Fruit fly (Drosophila melanogaster): ENCODE results near the gene CG31156.

Gene CG31156

DNA sequence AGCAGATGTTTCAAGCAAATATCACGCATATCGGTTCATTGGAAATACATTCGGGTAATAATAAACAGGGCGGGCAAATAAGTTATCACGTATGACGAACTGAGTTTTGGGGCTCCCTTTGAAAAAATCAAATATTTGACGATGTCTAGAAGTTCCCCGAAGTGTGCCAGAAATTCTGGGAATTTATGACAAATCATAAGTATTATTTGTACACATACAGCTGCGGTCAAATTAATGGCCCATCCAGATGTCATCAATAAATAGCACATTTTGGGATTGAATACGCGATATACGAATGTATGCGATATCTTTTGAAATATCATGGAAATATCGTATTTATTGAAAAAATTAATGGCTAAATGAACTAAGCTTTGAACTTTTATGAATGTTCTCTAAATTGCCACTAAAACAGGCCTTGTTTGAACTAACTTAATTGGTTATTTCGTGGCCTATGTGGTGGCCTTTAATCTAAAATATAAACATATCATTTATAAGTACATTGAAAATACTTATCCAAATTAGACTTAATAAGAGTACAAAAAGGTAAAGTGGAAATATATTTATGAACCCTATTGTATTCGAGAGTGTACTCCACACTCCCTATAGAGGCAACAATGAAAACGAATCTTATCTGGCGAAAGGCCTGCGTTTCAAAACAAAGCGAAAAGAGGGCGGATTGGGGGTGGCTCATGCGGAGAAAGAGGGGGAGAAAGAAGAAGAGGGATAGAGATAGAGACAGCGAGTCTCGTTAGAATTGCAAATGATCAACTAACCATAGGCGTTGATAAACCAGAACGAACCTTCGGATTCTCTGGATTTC lies 12.3 kb upstream of the CG31156 start (continued):
- TF ChIP-seq CG7357 (GFP tag; IDR thresholded peaks at IDR 0.05): no peak
- TF ChIP-seq CrebB (tag; optimal IDR thresholded peaks at IDR 0.05): no peak
- no peak for TF ChIP-seq HLH54F (GFP tag; optimal IDR thresholded peaks at IDR 0.05)
- no peak for TF ChIP-seq Dip3 (GFP tag; optimal IDR thresholded peaks at IDR 0.05)
- TF ChIP-seq Tbp (GFP tag; optimal IDR thresholded peaks at IDR 0.05): no peak
- no peak for TF ChIP-seq zf30C (GFP tag; optimal IDR thresholded peaks at IDR 0.05)
- peak; percentile 24 for TF ChIP-seq CG10209 (GFP tag; optimal IDR thresholded peaks at IDR 0.05)
- no peak for TF ChIP-seq tup (GFP tag; optimal IDR thresholded peaks at IDR 0.05)
- TF ChIP-seq crol (GFP tag; IDR thresholded peaks at IDR 0.05): peak; percentile 70
- TF ChIP-seq tx (GFP tag; optimal IDR thresholded peaks at IDR 0.05): no peak
- TF ChIP-seq CG11723 (GFP tag; optimal IDR thresholded peaks at IDR 0.05): peak; percentile 8
- TF ChIP-seq Oaz (GFP tag; IDR thresholded peaks at IDR 0.05): no peak
- peak; percentile 32 for TF ChIP-seq nau (GFP tag; optimal IDR thresholded peaks at IDR 0.05)
- peak; percentile 24 for TF ChIP-seq CG16863 (GFP tag; optimal IDR thresholded peaks at IDR 0.05)
- TF ChIP-seq mirr (GFP tag; optimal IDR thresholded peaks at IDR 0.05): no peak
- TF ChIP-seq Adf1 (GFP tag; IDR thresholded peaks at IDR 0.05): no peak
- peak; percentile 32 for TF ChIP-seq CG4424 (GFP tag; optimal IDR thresholded peaks at IDR 0.05)
- TF ChIP-seq ro (GFP tag; IDR thresholded peaks at IDR 0.05): no peak
- TF ChIP-seq CG12236 (GFP tag; optimal IDR thresholded peaks at IDR 0.05): no peak
- TF ChIP-seq abd-A (tag; optimal IDR thresholded peaks at IDR 0.05): no peak
- no peak for TF ChIP-seq CG17802 (tag; optimal IDR thresholded peaks at IDR 0.05)
- TF ChIP-seq br (optimal IDR thresholded peaks at IDR 0.05): no peak
- TF ChIP-seq sob (GFP tag; IDR thresholded peaks at IDR 0.05): no peak
- TF ChIP-seq chn (GFP tag; optimal IDR thresholded peaks at IDR 0.05): no peak
- peak; percentile 54 for TF ChIP-seq Blimp-1 (GFP tag; optimal IDR thresholded peaks at IDR 0.05)
- TF ChIP-seq CG12391 (tag; optimal IDR thresholded peaks at IDR 0.05): peak; percentile 59
- no peak for TF ChIP-seq pum (GFP tag; optimal IDR thresholded peaks at IDR 0.05)
- TF ChIP-seq CG8359 (GFP tag; optimal IDR thresholded peaks at IDR 0.05; ENCODE audit: borderline replicate concordance): no peak
- TF ChIP-seq Sox102F (GFP tag; optimal IDR thresholded peaks at IDR 0.05): peak; percentile 60
- peak; percentile 54 for TF ChIP-seq CG13775 (GFP tag; optimal IDR thresholded peaks at IDR 0.05)
- TF ChIP-seq luna (GFP tag; optimal IDR thresholded peaks at IDR 0.05): no peak
- TF ChIP-seq Kr (GFP tag; optimal IDR thresholded peaks at IDR 0.05): no peak
- TF ChIP-seq mld (GFP tag; IDR thresholded peaks at IDR 0.05; ENCODE audit: partially characterized antibody): no peak
- TF ChIP-seq nom (GFP tag; optimal IDR thresholded peaks at IDR 0.05): no peak
- TF ChIP-seq Hey (tag; optimal IDR thresholded peaks at IDR 0.05): no peak
- no peak for TF ChIP-seq YL-1 (GFP tag; optimal IDR thresholded peaks at IDR 0.05)
- no peak for TF ChIP-seq CG7786 (GFP tag; optimal IDR thresholded peaks at IDR 0.05)
- no peak for TF ChIP-seq sr (GFP tag; IDR thresholded peaks at IDR 0.05)
- peak; percentile 28 for TF ChIP-seq Hr3 (GFP tag; optimal IDR thresholded peaks at IDR 0.05)
- no peak for TF ChIP-seq CG2129 (GFP tag; IDR thresholded peaks at IDR 0.05; ENCODE audit: partially characterized antibody)
- peak; percentile 23; the same call in 1 of the 2 replicates for TF ChIP-seq vvl (GFP tag; IDR thresholded peaks at IDR 0.05)
- TF ChIP-seq nerfin-1 (tag; optimal IDR thresholded peaks at IDR 0.05): peak; percentile 32
- peak; percentile 40 for TF ChIP-seq CG1529 (GFP tag; optimal IDR thresholded peaks at IDR 0.05)
- TF ChIP-seq croc (GFP tag; conservative IDR thresholded peaks at IDR 0.05): no peak
- no peak for TF ChIP-seq ssp (GFP tag; IDR thresholded peaks at IDR 0.05)
- no peak for TF ChIP-seq CG12942 (GFP tag; optimal IDR thresholded peaks at IDR 0.05)
- TF ChIP-seq CG3163 (GFP tag; optimal IDR thresholded peaks at IDR 0.05): no peak
- TF ChIP-seq stc (GFP tag; IDR thresholded peaks at IDR 0.05): no peak
- TF ChIP-seq Xbp1 (GFP tag; optimal IDR thresholded peaks at IDR 0.05): peak; percentile 26
- TF ChIP-seq amos (GFP tag; IDR thresholded peaks at IDR 0.05; ENCODE audit: partially characterized antibody): no peak
